Fruit fly (Drosophila melanogaster) whole organism, wandering third instar larva: Measurements from ENCODE around the gene Drice.

Experiments used
- Abd-B ChIP-seq: fragments of >200 bp; optimal IDR thresholded peaks from 2 replicates; lab custom pipeline; 2017; ENCODE audit warnings: missing biosample characterization, missing genetic modification characterization
- CG32264 ChIP-seq: fragments of 200-800 bp; sonication (Bioruptor generic); optimal IDR thresholded peaks from 2 replicates; lab custom pipeline; 2016; ENCODE audit warnings: missing biosample characterization, missing genetic modification characterization
- CG9705 ChIP-seq: fragments of 200-800 bp; sonication (Bioruptor generic); optimal IDR thresholded peaks from 2 replicates; lab custom pipeline; 2018; ENCODE audit warnings: missing biosample characterization, mild to moderate bottlenecking, missing genetic modification characterization
- CrebA ChIP-seq: fragments of 200-800 bp; sonication (Bioruptor generic); optimal IDR thresholded peaks from 2 replicates; lab custom pipeline; 2016; ENCODE audit warnings: missing biosample characterization, mild to moderate bottlenecking, missing genetic modification characterization, borderline replicate concordance
- Dfd ChIP-seq: fragments of >200 bp; optimal IDR thresholded peaks from 2 replicates; lab custom pipeline; 2017; ENCODE audit warnings: missing biosample characterization, missing genetic modification characterization
- Dif ChIP-seq: fragments of 200-275, 200-300 bp; sonication (Bioruptor generic); optimal IDR thresholded peaks from 2 replicates; lab custom pipeline; 2018; ENCODE audit warnings: missing biosample characterization, missing genetic modification characterization; ENCODE audit not compliant: partially characterized antibody
- GATAd ChIP-seq: sonication (Bioruptor generic); optimal IDR thresholded peaks from 2 replicates; lab custom pipeline; 2016; ENCODE audit warnings: missing biosample characterization, missing genetic modification characterization
- HLH106 ChIP-seq: fragments of 200-800 bp; optimal IDR thresholded peaks from 3 replicates; lab custom pipeline; 2019; ENCODE audit warnings: missing biosample characterization, mild to moderate bottlenecking, missing genetic modification characterization, moderate library complexity
- Hnf4 ChIP-seq: fragments of 200-800 bp; sonication (Bioruptor generic); optimal IDR thresholded peaks from 2 replicates; lab custom pipeline; 2016; ENCODE audit warnings: missing biosample characterization, mild to moderate bottlenecking, missing genetic modification characterization
- Hr78 ChIP-seq: fragments of >200 bp; optimal IDR thresholded peaks from 2 replicates; lab custom pipeline; 2017; ENCODE audit warnings: missing biosample characterization, missing genetic modification characterization
- Hr83 ChIP-seq: fragments of 200-300 bp; sonication (Bioruptor generic); optimal IDR thresholded peaks from 2 replicates; lab custom pipeline; 2016; ENCODE audit warnings: missing biosample characterization, mild to moderate bottlenecking, missing genetic modification characterization, moderate library complexity; ENCODE audit not compliant: poor library complexity, severe bottlenecking
- Jra ChIP-seq: sonication (Bioruptor generic); optimal IDR thresholded peaks from 2 replicates; lab custom pipeline; 2016; ENCODE audit warnings: missing biosample characterization, missing genetic modification characterization
- Mio ChIP-seq: sonication (Bioruptor generic); optimal IDR thresholded peaks from 2 replicates; lab custom pipeline; 2016; ENCODE audit warnings: missing biosample characterization, missing genetic modification characterization
- Myc ChIP-seq: fragments of >200 bp; optimal IDR thresholded peaks from 2 replicates; lab custom pipeline; 2017
- N ChIP-seq: fragments of >200 bp; optimal IDR thresholded peaks from 2 replicates; lab custom pipeline; 2018; ENCODE audit warnings: missing biosample characterization, missing external identifiers, missing genetic modification characterization
- OdsH ChIP-seq: fragments of 200-800 bp; sonication (Bioruptor generic); optimal IDR thresholded peaks from 2 replicates; lab custom pipeline; 2016; ENCODE audit warnings: missing biosample characterization, mild to moderate bottlenecking, missing genetic modification characterization
- Rel ChIP-seq, 2 experiments: fragments of 200-800 bp; sonication (Bioruptor generic) in 1 of 2; optimal IDR thresholded peaks; 2 replicates in 1 of 2; 3 replicates in 1 of 2; lab custom pipeline; 2016 to 2019; ENCODE audit warnings: mild to moderate bottlenecking in 2 of 2, missing biosample characterization in 2 of 2, missing genetic modification characterization in 2 of 2, moderate library complexity in 1 of 2
- Sp1 ChIP-seq: fragments of 200-800 bp; sonication (Bioruptor generic); optimal IDR thresholded peaks from 3 replicates; lab custom pipeline; 2019; ENCODE audit warnings: missing biosample characterization, mild to moderate bottlenecking, missing genetic modification characterization, moderate library complexity
- Vsx2 ChIP-seq: fragments of 200-300, 225-300 bp; sonication (Bioruptor generic); optimal IDR thresholded peaks from 2 replicates; lab custom pipeline; 2018; ENCODE audit warnings: missing biosample characterization, missing genetic modification characterization; ENCODE audit not compliant: partially characterized antibody
- br ChIP-seq: fragments of 200-800 bp; sonication (Bioruptor generic); optimal IDR thresholded peaks from 2 replicates; lab custom pipeline; 2016; ENCODE audit warnings: missing biosample characterization, missing genetic modification characterization
- brk ChIP-seq: fragments of 200-800 bp; sonication (Bioruptor generic); optimal IDR thresholded peaks from 2 replicates; lab custom pipeline; 2016; ENCODE audit warnings: missing biosample characterization, mild to moderate bottlenecking, missing genetic modification characterization
- dl ChIP-seq, 2 experiments: fragments of 175-275, 200-275 bp in 1 of 2; fragments of 200-275 bp in 1 of 2; sonication (Bioruptor generic); optimal IDR thresholded peaks; lab custom pipeline; 2018; ENCODE audit warnings: mild to moderate bottlenecking in 2 of 2, missing biosample characterization in 2 of 2, missing genetic modification characterization in 2 of 2, moderate library complexity in 2 of 2; ENCODE audit not compliant: partially characterized antibody in 2 of 2, insufficient read depth in 1 of 2
- dmrt93B ChIP-seq: fragments of 200-800 bp; sonication (Bioruptor generic); optimal IDR thresholded peaks from 2 replicates; lab custom pipeline; 2018; ENCODE audit warnings: missing biosample characterization, mild to moderate bottlenecking, missing genetic modification characterization
- dsf ChIP-seq: sonication (Bioruptor generic); optimal IDR thresholded peaks from 2 replicates; lab custom pipeline; 2016; ENCODE audit warnings: missing biosample characterization, missing genetic modification characterization, borderline replicate concordance
- ey ChIP-seq: fragments of 200-800 bp; sonication (Bioruptor generic); optimal IDR thresholded peaks from 2 replicates; lab custom pipeline; 2016; ENCODE audit warnings: missing biosample characterization, missing genetic modification characterization
- foxo ChIP-seq, 2 experiments: fragments of 200-800 bp; sonication (Bioruptor generic); optimal IDR thresholded peaks; 2 replicates in 1 of 2; 3 replicates in 1 of 2; lab custom pipeline; 2016 to 2017; ENCODE audit warnings: missing biosample characterization in 2 of 2, missing genetic modification characterization in 2 of 2
- fru ChIP-seq: fragments of 200-800 bp; sonication (Bioruptor generic); optimal IDR thresholded peaks from 3 replicates; lab custom pipeline; 2016; ENCODE audit warnings: missing biosample characterization, mild to moderate bottlenecking, missing genetic modification characterization
- h ChIP-seq: fragments of 200-800 bp; sonication (Bioruptor generic); optimal IDR thresholded peaks from 3 replicates; lab custom pipeline; 2016; ENCODE audit warnings: missing biosample characterization, mild to moderate bottlenecking, missing genetic modification characterization
- jim ChIP-seq: fragments of 175-275, 200-325 bp; sonication (Bioruptor generic); optimal IDR thresholded peaks from 2 replicates; lab custom pipeline; 2016; ENCODE audit warnings: missing biosample characterization, mild to moderate bottlenecking, missing genetic modification characterization
- lola ChIP-seq: fragments of >200 bp; optimal IDR thresholded peaks from 2 replicates; lab custom pipeline; 2017; ENCODE audit warnings: missing biosample characterization, missing genetic modification characterization
- pan ChIP-seq: fragments of >200 bp; optimal IDR thresholded peaks from 2 replicates; lab custom pipeline; 2017
- psq ChIP-seq: fragments of 200-800 bp; sonication (Bioruptor generic); optimal IDR thresholded peaks from 3 replicates; lab custom pipeline; 2017; ENCODE audit warnings: missing biosample characterization, mild to moderate bottlenecking, missing genetic modification characterization, moderate library complexity
- rgr ChIP-seq: fragments of 200-800 bp; sonication (Bioruptor generic); optimal IDR thresholded peaks from 3 replicates; lab custom pipeline; 2016; ENCODE audit warnings: missing biosample characterization, mild to moderate bottlenecking, missing genetic modification characterization
- sage ChIP-seq: fragments of 200-800 bp; sonication (Bioruptor generic); optimal IDR thresholded peaks from 2 replicates; lab custom pipeline; 2016; ENCODE audit warnings: missing biosample characterization, mild to moderate bottlenecking, missing genetic modification characterization
- sv ChIP-seq: fragments of 200-800 bp; sonication (Bioruptor generic); optimal IDR thresholded peaks from 3 replicates; lab custom pipeline; 2016; ENCODE audit warnings: missing biosample characterization, missing genetic modification characterization
- tai ChIP-seq: sonication (Bioruptor generic); optimal IDR thresholded peaks from 2 replicates; lab custom pipeline; 2016; ENCODE audit warnings: missing biosample characterization, missing genetic modification characterization
- usp ChIP-seq: fragments of >200 bp; optimal IDR thresholded peaks from 2 replicates; lab custom pipeline; 2017; ENCODE audit warnings: missing biosample characterization, missing genetic modification characterization
- woc ChIP-seq: sonication (Bioruptor generic); optimal IDR thresholded peaks from 2 replicates; lab custom pipeline; 2016; ENCODE audit warnings: missing biosample characterization, mild to moderate bottlenecking, missing genetic modification characterization

Gene Drice

dm6 chr3R:29783210-29783609 is 16.2 kb upstream of the Drice start:
- TF ChIP-seq Rel (GFP tag; optimal IDR thresholded peaks at IDR 0.05; lab: Kevin White, UChicago), result no peak
- TF ChIP-seq Rel (tag; optimal IDR thresholded peaks at IDR 0.05; lab: Kevin White, UChicago), result peak; percentile 97
- no peak for TF ChIP-seq rgr (GFP tag; lab: Kevin White, UChicago)
- TF ChIP-seq fru (GFP tag; lab: Kevin White, UChicago), result no peak

dm6 chr3R:29785242-29785641 is 14.2 kb upstream of the Drice start:
- TF ChIP-seq Mio (GFP tag; lab: Kevin White, UChicago), result no peak
- TF ChIP-seq Rel (GFP tag; optimal IDR thresholded peaks at IDR 0.05; lab: Kevin White, UChicago), result no peak
- TF ChIP-seq Rel (tag; optimal IDR thresholded peaks at IDR 0.05; lab: Kevin White, UChicago), result peak; percentile 95
- TF ChIP-seq dsf, result no peak

- no peak for TF ChIP-seq Hr78 (GFP tag; lab: Kevin White, UChicago)
- no peak for TF ChIP-seq Dif
- peak; percentile 70 for TF ChIP-seq ey (GFP tag; lab: Kevin White, UChicago)
- TF ChIP-seq Sp1 (GFP tag; lab: Kevin White, UChicago), result peak; percentile 11
- no peak for TF ChIP-seq pan (lab: Kevin White, UChicago)
- TF ChIP-seq h, result peak; percentile 65
- peak; percentile 61 for TF ChIP-seq Hr83
- TF ChIP-seq psq, result peak; percentile 21
- TF ChIP-seq OdsH (GFP tag; lab: Kevin White, UChicago), result peak; percentile 55
- no peak for TF ChIP-seq Myc (lab: Kevin White, UChicago)
- TF ChIP-seq lola, result no peak
- TF ChIP-seq GATAd (GFP tag; lab: Kevin White, UChicago), result no peak
- no peak for TF ChIP-seq jim
- TF ChIP-seq woc (GFP tag; lab: Kevin White, UChicago), result peak; percentile 70
- TF ChIP-seq dmrt93B (GFP tag; lab: Kevin White, UChicago), result peak; percentile 71
- peak; percentile 72 for TF ChIP-seq sage (GFP tag; lab: Kevin White, UChicago)
- no peak for TF ChIP-seq CG9705
- no peak for TF ChIP-seq Mio (GFP tag; lab: Kevin White, UChicago)
- no peak for TF ChIP-seq dl (GFP tag; optimal IDR thresholded peaks at IDR 0.05; lab: Kevin White, UChicago; ENCODE audit: insufficient read depth in 1 of 2, partially characterized antibody in 2 of 2)
- peak; percentile 27 for TF ChIP-seq Jra (GFP tag; lab: Kevin White, UChicago)
- TF ChIP-seq br (GFP tag; lab: Kevin White, UChicago), result peak; percentile 65
- no peak for TF ChIP-seq sv
- TF ChIP-seq CrebA, result no peak
- no peak for TF ChIP-seq usp
- TF ChIP-seq N, result no peak
- peak; percentile 21 for TF ChIP-seq brk (GFP tag; lab: Kevin White, UChicago)
- TF ChIP-seq CG32264, result peak; percentile 59
- TF ChIP-seq foxo (GFP tag; optimal IDR thresholded peaks at IDR 0.05; lab: Kevin White, UChicago), result peak in 1 of 2 experiments; percentile 85
- peak; percentile 75 for TF ChIP-seq Hnf4 (GFP tag; lab: Kevin White, UChicago)
- no peak for TF ChIP-seq Abd-B (GFP tag; lab: Kevin White, UChicago)
- TF ChIP-seq Vsx2 (GFP tag; lab: Kevin White, UChicago), result no peak
- peak; percentile 72 for TF ChIP-seq HLH106 (tag; lab: Kevin White, UChicago)
- TF ChIP-seq tai (GFP tag; lab: Kevin White, UChicago), result no peak
- peak; percentile 13 for TF ChIP-seq Rel (GFP tag; optimal IDR thresholded peaks at IDR 0.05; lab: Kevin White, UChicago)
- peak; percentile 52 for TF ChIP-seq Rel (tag; optimal IDR thresholded peaks at IDR 0.05; lab: Kevin White, UChicago)
- TF ChIP-seq Dfd, result no peak
- TF ChIP-seq dsf, result no peak
- peak; percentile 55 for TF ChIP-seq rgr (GFP tag; lab: Kevin White, UChicago)
- peak; percentile 88 for TF ChIP-seq fru (GFP tag; lab: Kevin White, UChicago)
Observed at dm6 chr3R:29786016-29786996, 13.2 kb upstream of the Drice start.
